Worm (Caenorhabditis elegans) whole organism, young adult: ENCODE data around the gene F25H9.7.

Source experiments
- ama-1 ChIP-seq, 3 experiments: fragments of 150-350 bp in 1 of 3; sonication (generic microtip) in 2 of 3; optimal IDR thresholded peaks; 2 replicates each; lab custom pipeline; 2014 to 2018; ENCODE audit warnings: missing biosample characterization in 2 of 3, missing genetic modification characterization in 2 of 3, missing genetic modification reagents in 2 of 3
- bed-1 ChIP-seq: fragments of 200-800 bp; sonication (Bioruptor generic); IDR thresholded peaks from 2 replicates; pipeline ENCODE4 v1.3.6; 2022; ENCODE audit warnings: missing genetic modification reagents, missing genetic modification characterization, missing compliant biosample characterization
- ceh-58 ChIP-seq: fragments of 200-800 bp; sonication (Bioruptor generic); IDR thresholded peaks from 2 replicates; pipeline ENCODE4 v1.3.6; 2022; ENCODE audit warnings: missing genetic modification characterization, missing compliant biosample characterization
- dpl-1 ChIP-seq: fragments of 150-350 bp; optimal IDR thresholded peaks from 2 replicates; lab custom pipeline; 2014; ENCODE audit warnings: missing biosample characterization, missing genetic modification reagents, missing genetic modification characterization
- efl-1 ChIP-seq: fragments of 150-350 bp; optimal IDR thresholded peaks from 2 replicates; lab custom pipeline; 2014; ENCODE audit warnings: missing biosample characterization, missing genetic modification reagents, missing genetic modification characterization
- fkh-3 ChIP-seq: sonication (generic microtip); optimal IDR thresholded peaks from 2 replicates; lab custom pipeline; 2016; ENCODE audit warnings: mild to moderate bottlenecking, missing genetic modification characterization, missing compliant biosample characterization
- lin-35 ChIP-seq, 3 experiments: fragments of 150-350 bp in 2 of 3; sonication (generic microtip) in 1 of 3; optimal IDR thresholded peaks; 2 replicates each; lab custom pipeline; 2014 to 2018; ENCODE audit warnings: missing biosample characterization in 3 of 3, missing genetic modification characterization in 3 of 3, missing genetic modification reagents in 3 of 3
- madf-3 ChIP-seq: fragments of 200-800 bp; sonication (Bioruptor generic); IDR thresholded peaks from 2 replicates; pipeline ENCODE4 v1.3.6; 2022; ENCODE audit warnings: missing genetic modification reagents, missing genetic modification characterization, missing compliant biosample characterization

- TF ChIP-seq ama-1 (optimal IDR thresholded peaks at IDR 0.05; lab: Kevin White, UChicago) (no peak), ama-1 (GFP tag; optimal IDR thresholded peaks at IDR 0.05; lab: Kevin White, UChicago) (no peak), fkh-3 (tag; lab: Kevin White, UChicago) (no peak), bed-1 (GFP tag; lab: Robert Waterston, UW) (no peak), ceh-58 (GFP tag; lab: Robert Waterston, UW) (no peak), lin-35 (GFP tag; optimal IDR thresholded peaks at IDR 0.05; lab: Kevin White, UChicago) (no peak), madf-3 (no peak), dpl-1 (GFP tag; lab: Kevin White, UChicago) (no peak), efl-1 (no peak)
Observed at ce11 chrV:13473467-13473866, 5.3 kb downstream of the F25H9.7 start, which contains the start of gene T10G3.1.
